Worm (Caenorhabditis elegans) whole organism, L4 larva: Measurements from ENCODE around the gene crn-5.
A peak's percentile ranks its signal among the peaks of the same experiment; 100 is the strongest.

Experiments used
- F10B5.3 ChIP-seq: sonication (generic microtip); optimal IDR thresholded peaks from 2 replicates; lab custom pipeline; 2016; ENCODE audit warnings: mild to moderate bottlenecking, missing genetic modification characterization, missing compliant biosample characterization
- F26F4.8 ChIP-seq: fragments of 200-800 bp; sonication (Bioruptor generic); conservative IDR thresholded peaks from 2 replicates; pipeline ENCODE4 v1.3.6; 2022; ENCODE audit warnings: missing genetic modification characterization, missing compliant biosample characterization
- F49E8.2 ChIP-seq: sonication (generic microtip); optimal IDR thresholded peaks from 2 replicates; lab custom pipeline; 2016; ENCODE audit warnings: missing compliant biosample characterization, mild to moderate bottlenecking, missing genetic modification characterization, borderline replicate concordance
- T20F7.1 ChIP-seq: fragments of 200-800 bp; sonication (Bioruptor generic); optimal IDR thresholded peaks from 2 replicates; lab custom pipeline; 2018; ENCODE audit warnings: mild to moderate bottlenecking, missing genetic modification characterization, missing compliant biosample characterization
- T26A8.4 ChIP-seq: fragments of 200-800 bp; sonication (Bioruptor generic); IDR thresholded peaks from 2 replicates; pipeline ENCODE4 v1.3.6; 2022; ENCODE audit warnings: missing genetic modification characterization, missing compliant biosample characterization
- Y105C5A.15 ChIP-seq: fragments of 200-800 bp; sonication (Bioruptor generic); IDR thresholded peaks from 2 replicates; pipeline ENCODE4 v1.3.6; 2022; ENCODE audit warnings: missing genetic modification characterization, missing compliant biosample characterization
- Y5F2A.4 ChIP-seq: fragments of 200-800 bp; sonication (Bioruptor generic); optimal IDR thresholded peaks from 2 replicates; lab custom pipeline; 2018; ENCODE audit warnings: mild to moderate bottlenecking, missing genetic modification characterization, missing compliant biosample characterization
- Y75B8A.6 ChIP-seq: fragments of 200-800 bp; sonication (Bioruptor generic); IDR thresholded peaks from 2 replicates; pipeline ENCODE4 v1.3.6; 2022; ENCODE audit warnings: missing genetic modification reagents, missing genetic modification characterization, missing compliant biosample characterization
- ZK546.5 ChIP-seq, 2 experiments: sonication (generic microtip); optimal IDR thresholded peaks; 2 replicates each; lab custom pipeline; 2017; ENCODE audit warnings: missing biosample characterization in 2 of 2, missing genetic modification characterization in 2 of 2
- aha-1 ChIP-seq: fragments of 150-350 bp; peaks from one replicate; lab custom pipeline; 2014; ENCODE audit warnings: missing biosample characterization, missing genetic modification characterization
- arid-1 ChIP-seq: fragments of 200-800 bp; sonication (Bioruptor generic); conservative IDR thresholded peaks from 2 replicates; pipeline ENCODE4 v1.3.6; 2022; ENCODE audit warnings: missing genetic modification reagents, missing genetic modification characterization, missing compliant biosample characterization
- ceh-20 ChIP-seq: fragments of 200-800 bp; sonication (Bioruptor generic); IDR thresholded peaks from 2 replicates; pipeline ENCODE4 v1.3.6; 2022; ENCODE audit warnings: missing genetic modification reagents, missing genetic modification characterization, missing compliant biosample characterization
- ceh-28 ChIP-seq: fragments of 150-350 bp; optimal IDR thresholded peaks from 2 replicates; lab custom pipeline; 2014; ENCODE audit warnings: missing biosample characterization, missing genetic modification reagents, missing genetic modification characterization
- ceh-62 ChIP-seq: sonication (generic microtip); optimal IDR thresholded peaks from 2 replicates; lab custom pipeline; 2017; ENCODE audit warnings: missing biosample characterization, missing genetic modification characterization
- ceh-82 ChIP-seq: sonication (generic microtip); optimal IDR thresholded peaks from 2 replicates; lab custom pipeline; 2017; ENCODE audit warnings: missing biosample characterization, missing genetic modification characterization
- ces-1 ChIP-seq: fragments of 150-350 bp; sonication (generic microtip); optimal IDR thresholded peaks from 4 replicates; lab custom pipeline; 2014; ENCODE audit warnings: missing biosample characterization, missing genetic modification reagents, missing genetic modification characterization
- cey-2 ChIP-seq: sonication (generic microtip); optimal IDR thresholded peaks from 3 replicates; lab custom pipeline; 2017; ENCODE audit warnings: missing genetic modification characterization, mild to moderate bottlenecking, missing compliant biosample characterization, antibody characterized with exemption, borderline replicate concordance; ENCODE audit not compliant: insufficient read depth
- daf-16 ChIP-seq, 3 experiments: sonication (generic microtip); optimal IDR thresholded peaks; 2 replicates each; lab custom pipeline; 2016 to 2017; ENCODE audit warnings: missing genetic modification characterization in 3 of 3, missing genetic modification reagents in 3 of 3, mild to moderate bottlenecking in 2 of 3, missing compliant biosample characterization in 2 of 3, missing biosample characterization in 1 of 3, moderate library complexity in 1 of 3
- daf-19 ChIP-seq: fragments of 200-800 bp; sonication (Bioruptor generic); conservative IDR thresholded peaks from 2 replicates; pipeline ENCODE4 v1.3.6; 2022; ENCODE audit warnings: missing genetic modification characterization, missing compliant biosample characterization
- daf-8 ChIP-seq: fragments of 200-800 bp; sonication (Bioruptor generic); IDR thresholded peaks from 2 replicates; pipeline ENCODE4 v1.3.6; 2022; ENCODE audit warnings: missing genetic modification characterization, missing compliant biosample characterization
- dmd-8 ChIP-seq: fragments of 200-800 bp; sonication (Bioruptor generic); IDR thresholded peaks from 2 replicates; pipeline ENCODE4 v1.3.6; 2022; ENCODE audit warnings: missing genetic modification characterization, missing compliant biosample characterization
- dpl-1 ChIP-seq: fragments of 150-350 bp; optimal IDR thresholded peaks from 2 replicates; lab custom pipeline; 2014; ENCODE audit warnings: missing biosample characterization, missing genetic modification reagents, missing genetic modification characterization
- egl-27 ChIP-seq: sonication (generic microtip); optimal IDR thresholded peaks from 3 replicates; lab custom pipeline; 2017; ENCODE audit warnings: missing biosample characterization, missing genetic modification reagents, missing genetic modification characterization
- fos-1 ChIP-seq: fragments of 150-350 bp; optimal IDR thresholded peaks from 2 replicates; lab custom pipeline; 2014; ENCODE audit warnings: missing biosample characterization, missing genetic modification characterization
- hif-1 ChIP-seq, 2 experiments: sonication (generic microtip); optimal IDR thresholded peaks; 2 replicates each; lab custom pipeline; 2016 to 2017; ENCODE audit warnings: missing compliant biosample characterization in 2 of 2, missing genetic modification characterization in 2 of 2, missing genetic modification reagents in 2 of 2, missing genotype in 2 of 2, mild to moderate bottlenecking in 1 of 2
- hlh-30 ChIP-seq: sonication (generic microtip); optimal IDR thresholded peaks from 2 replicates; lab custom pipeline; 2017; ENCODE audit warnings: antibody characterized with exemption, mild to moderate bottlenecking, missing genetic modification characterization, missing compliant biosample characterization; ENCODE audit not compliant: insufficient read depth
- mdt-29 ChIP-seq: fragments of 200-800 bp; sonication (Bioruptor generic); IDR thresholded peaks from 2 replicates; pipeline ENCODE4 v1.3.6; 2022; ENCODE audit warnings: missing genetic modification reagents, missing genetic modification characterization, missing compliant biosample characterization
- mxl-2 ChIP-seq: fragments of 200-800 bp; sonication (Bioruptor generic); conservative IDR thresholded peaks from 2 replicates; pipeline ENCODE4 v1.3.6; 2022; ENCODE audit warnings: missing genetic modification reagents, missing genetic modification characterization, missing compliant biosample characterization
- nhr-25 ChIP-seq: sonication (generic microtip); optimal IDR thresholded peaks from 2 replicates; lab custom pipeline; 2017; ENCODE audit warnings: missing genetic modification characterization, mild to moderate bottlenecking, missing compliant biosample characterization, antibody characterized with exemption, moderate library complexity, borderline replicate concordance; ENCODE audit not compliant: insufficient read depth
- nhr-28 ChIP-seq: fragments of 150-350 bp; optimal IDR thresholded peaks from 2 replicates; lab custom pipeline; 2014; ENCODE audit warnings: missing biosample characterization, missing genetic modification characterization
- nhr-6 ChIP-seq: fragments of 150-350 bp; optimal IDR thresholded peaks from 2 replicates; lab custom pipeline; 2014; ENCODE audit warnings: missing biosample characterization, missing genetic modification characterization
- pqm-1 ChIP-seq: sonication (generic microtip); optimal IDR thresholded peaks from 2 replicates; lab custom pipeline; 2017; ENCODE audit warnings: missing biosample characterization, missing genetic modification characterization
- set-16 ChIP-seq: fragments of 200-800 bp; sonication (Bioruptor generic); IDR thresholded peaks from 2 replicates; pipeline ENCODE4 v1.3.6; 2022; ENCODE audit warnings: missing genetic modification reagents, missing genetic modification characterization, missing compliant biosample characterization
- tag-97 ChIP-seq: fragments of 200-800 bp; sonication (Bioruptor generic); IDR thresholded peaks from 2 replicates; pipeline ENCODE4 v1.3.6; 2022; ENCODE audit warnings: missing genetic modification characterization, missing compliant biosample characterization
- tra-1 ChIP-seq: fragments of 200-800 bp; sonication (Bioruptor generic); IDR thresholded peaks from 2 replicates; pipeline ENCODE4 v1.3.6; 2022; ENCODE audit warnings: missing genetic modification reagents, missing genetic modification characterization, missing compliant biosample characterization
- unc-62 ChIP-seq, 3 experiments: fragments of 150-350 bp in 1 of 3; sonication (generic microtip); optimal IDR thresholded peaks in 2 of 3; peaks in 1 of 3; 1 replicate in 1 of 3; 2 replicates in 2 of 3; lab custom pipeline; 2014 to 2017; ENCODE audit warnings: missing biosample characterization in 3 of 3, missing genetic modification characterization in 3 of 3, missing genetic modification reagents in 3 of 3, missing genotype in 1 of 3
- zip-11 ChIP-seq: fragments of 200-800 bp; sonication (Bioruptor generic); IDR thresholded peaks from 2 replicates; pipeline ENCODE4 v1.3.6; 2022; ENCODE audit warnings: missing genetic modification characterization, missing compliant biosample characterization
- ztf-11 ChIP-seq: fragments of 150-350 bp; optimal IDR thresholded peaks from 2 replicates; lab custom pipeline; 2014; ENCODE audit warnings: missing biosample characterization, missing genetic modification characterization

Gene crn-5

ce11 chrII:10563368-10563767 is 29.2 kb upstream of the crn-5 start, which contains the start of gene cdc-48.1 (continued):
- peak; percentile 92; the same call in 1 of the 2 replicates for TF ChIP-seq daf-8
- TF ChIP-seq ces-1 (GFP tag; lab: Kevin White, UChicago): peak; percentile 97
- 0 out of 2 replicates have a peak, but pooled peaks have one; percentile 73 for TF ChIP-seq tag-97
- peak; percentile 97 for TF ChIP-seq Y5F2A.4 (GFP tag; lab: Kevin White, UChicago)
- peak in 1 of 2 experiments; percentile 90 for TF ChIP-seq ZK546.5 (tag; optimal IDR thresholded peaks at IDR 0.05; lab: Kevin White, UChicago)
- peak; percentile 93 for TF ChIP-seq Y105C5A.15 (GFP tag; lab: Robert Waterston, UW)
- TF ChIP-seq F49E8.2: peak; percentile 97
- peak; percentile 92 for TF ChIP-seq F10B5.3 (tag; lab: Kevin White, UChicago)
- TF ChIP-seq egl-27 (tag; lab: Kevin White, UChicago): peak; percentile 65
- peak; percentile 93 for TF ChIP-seq mxl-2 (GFP tag; lab: Robert Waterston, UW)
- peak; percentile 99 for TF ChIP-seq nhr-28 (tag; lab: Kevin White, UChicago)
- TF ChIP-seq daf-19 (GFP tag; lab: Robert Waterston, UW): peak; percentile 98

- TF ChIP-seq nhr-6: no peak
- no peak for TF ChIP-seq daf-16 (GFP tag; optimal IDR thresholded peaks at IDR 0.05; lab: Kevin White, UChicago)
- no peak for TF ChIP-seq daf-16 (tag; optimal IDR thresholded peaks at IDR 0.05; lab: Kevin White, UChicago)
- TF ChIP-seq mdt-29: no peak
- TF ChIP-seq dmd-8 (GFP tag; lab: Robert Waterston, UW): no peak
- no peak for TF ChIP-seq Y75B8A.6
- TF ChIP-seq arid-1 (GFP tag; lab: Robert Waterston, UW): no peak
- TF ChIP-seq aha-1: no peak
- TF ChIP-seq ceh-20: no peak
- no peak for TF ChIP-seq nhr-25 (tag; lab: Kevin White, UChicago)
- no peak for TF ChIP-seq F26F4.8
- no peak for TF ChIP-seq T26A8.4 (GFP tag; lab: Robert Waterston, UW)
- TF ChIP-seq zip-11 (GFP tag; lab: Robert Waterston, UW): no peak
- no peak for TF ChIP-seq tra-1 (GFP tag; lab: Robert Waterston, UW)
- TF ChIP-seq ceh-28 (tag; lab: Kevin White, UChicago): no peak
- TF ChIP-seq T20F7.1 (GFP tag; lab: Kevin White, UChicago): no peak
- TF ChIP-seq pqm-1: no peak
- no peak for TF ChIP-seq dpl-1 (GFP tag; lab: Kevin White, UChicago)
- no peak for TF ChIP-seq ztf-11 (tag; lab: Kevin White, UChicago)
- no peak for TF ChIP-seq cey-2
- no peak for TF ChIP-seq ceh-62 (tag; lab: Kevin White, UChicago)
Observed at ce11 chrII:10564578-10564977, 28.0 kb upstream of the crn-5 start, which contains the start of the genes C06A1.6 and C06A1.7. TSS of gene C06A1.6 (minus strand) at chrII:10564678. TSS of gene C06A1.7 (plus strand) at chrII:10564891.

ce11 chrII:10566458-10566857 is 26.1 kb upstream of the crn-5 start:
- TF ChIP-seq hif-1 (tag; optimal IDR thresholded peaks at IDR 0.05; lab: Kevin White, UChicago): no peak
- TF ChIP-seq unc-62 (GFP tag; optimal IDR thresholded peaks at IDR 0.05 in 1 of 2; lab: Kevin White, UChicago): no peak
- no peak for TF ChIP-seq unc-62 (tag; optimal IDR thresholded peaks at IDR 0.05; lab: Kevin White, UChicago)
- peak; percentile 53; the same call in 1 of the 2 replicates for TF ChIP-seq set-16
- TF ChIP-seq hlh-30 (tag; lab: Kevin White, UChicago): no peak
- peak; percentile 77 for TF ChIP-seq aha-1
- TF ChIP-seq fos-1 (tag; lab: Kevin White, UChicago): no peak
- TF ChIP-seq ceh-82 (tag; lab: Kevin White, UChicago): no peak
- TF ChIP-seq, all 104 proteins: peak for 2
